In genomic region chrV:19997481-19997880, ce11 we compare ENCODE assay signal across 2 worm cellular contexts.
TF ChIP-seq lines count a peak whose summit lies in the region.

No protein-coding gene starts in this region.

TF ChIP-seq in whole organism, L4 larva, 104 proteins besides CTCF, POLR2A, EP300 and RAD21:
- no peak for TF ChIP-seq nhr-41 (GFP tag; IDR thresholded peaks at IDR 0.05; lab: Robert Waterston, UW)
- TF ChIP-seq zag-1 (tag; optimal IDR thresholded peaks at IDR 0.05; lab: Kevin White, UChicago) = no peak
- peak; percentile 83 for TF ChIP-seq set-16 (GFP tag; IDR thresholded peaks at IDR 0.05; lab: Robert Waterston, UW)
- TF ChIP-seq hmg-1.1 (GFP tag; IDR thresholded peaks at IDR 0.05; lab: Robert Waterston, UW) = 0 out of 2 replicates have a peak, but pooled peaks have one; percentile 10

TF ChIP-seq in whole organism, young adult, 124 proteins besides CTCF, POLR2A, EP300 and RAD21:
- TF ChIP-seq dox-1 (GFP tag; IDR thresholded peaks at IDR 0.05; lab: Robert Waterston, UW) (peak; percentile 31; the same call in 1 of the 2 replicates), madf-8 (GFP tag; conservative IDR thresholded peaks at IDR 0.05; lab: Robert Waterston, UW) (no peak), cebp-2 (GFP tag; IDR thresholded peaks at IDR 0.05; lab: Robert Waterston, UW) (no peak), hsf-1 (GFP tag; IDR thresholded peaks at IDR 0.05; lab: Robert Waterston, UW) (no peak), F55B11.4 (tag; optimal IDR thresholded peaks at IDR 0.05; lab: Kevin White, UChicago; ENCODE audit: borderline replicate concordance, insufficient read depth) (no peak), egrh-3 (GFP tag; IDR thresholded peaks at IDR 0.05; lab: Robert Waterston, UW) (peak; percentile 29; the same call in 1 of the 2 replicates), zfh-2 (GFP tag; conservative IDR thresholded peaks at IDR 0.05; lab: Robert Waterston, UW) (peak; percentile 77), ets-4 (GFP tag; optimal IDR thresholded peaks at IDR 0.05; lab: Kevin White, UChicago) (no peak), ztf-25 (GFP tag; IDR thresholded peaks at IDR 0.05; lab: Robert Waterston, UW) (no peak)
